Worm (Caenorhabditis elegans) whole organism, young adult: ENCODE results near the gene C01C10.2.

ENCODE experiments used
- D2030.7 ChIP-seq: fragments of 200-800 bp; sonication (Bioruptor generic); IDR thresholded peaks from 2 replicates; pipeline ENCODE4 v1.3.6; 2022; ENCODE audit warnings: missing genetic modification reagents, missing genetic modification characterization, missing compliant biosample characterization
- Y53G8AR.9 ChIP-seq: fragments of 200-800 bp; sonication (Bioruptor generic); conservative IDR thresholded peaks from 2 replicates; pipeline ENCODE4 v1.3.6; 2022; ENCODE audit warnings: missing genetic modification reagents, missing genetic modification characterization, missing compliant biosample characterization
- ZK185.1 ChIP-seq: sonication (generic microtip); optimal IDR thresholded peaks from 2 replicates; lab custom pipeline; 2016; ENCODE audit warnings: mild to moderate bottlenecking, missing genetic modification characterization, missing compliant biosample characterization; ENCODE audit not compliant: poor library complexity, severe bottlenecking
- nhr-90 ChIP-seq: sonication (generic microtip); optimal IDR thresholded peaks from 2 replicates; lab custom pipeline; 2016; ENCODE audit warnings: missing genotype, mild to moderate bottlenecking, missing genetic modification characterization, missing compliant biosample characterization
- ztf-28 ChIP-seq: fragments of 200-800 bp; sonication (Bioruptor generic); IDR thresholded peaks from 2 replicates; pipeline ENCODE4 v1.3.6; 2022; ENCODE audit warnings: missing genetic modification reagents, missing genetic modification characterization, missing compliant biosample characterization

- no peak for TF ChIP-seq ztf-28
- no peak for TF ChIP-seq ZK185.1 (tag; lab: Kevin White, UChicago)
- no peak for TF ChIP-seq nhr-90 (tag; lab: Kevin White, UChicago)
- TF ChIP-seq Y53G8AR.9 (GFP tag; lab: Robert Waterston, UW), result no peak
- no peak for TF ChIP-seq D2030.7
These were observed 41.0 kb upstream of the C01C10.2 start, which contains the start of gene mek-1 for ce11 chrX:7478948-7479347.
